Fruit fly (Drosophila melanogaster) whole organism, embryonic: ENCODE data around the gene gpp.
A peak's percentile ranks its signal among the peaks of the same experiment; 100 is the strongest.

Experiments
- Atf-2 ChIP-seq: fragments of 200-800 bp; sonication (Bioruptor generic); optimal IDR thresholded peaks from 2 replicates; lab custom pipeline; 2016; ENCODE audit warnings: missing biosample characterization, missing genetic modification characterization
- CG10147 ChIP-seq: fragments of 200-800 bp; sonication (Bioruptor generic); optimal IDR thresholded peaks from 2 replicates; lab custom pipeline; 2019; ENCODE audit warnings: missing biosample characterization, mild to moderate bottlenecking, missing genetic modification characterization, moderate library complexity
- CG11695 ChIP-seq: fragments of 200-800 bp; sonication (Bioruptor generic); IDR thresholded peaks from 3 replicates; pipeline ENCODE4 v1.3.6; 2022; ENCODE audit warnings: missing biosample characterization, missing genetic modification characterization
- CG11696 ChIP-seq: fragments of 200-800 bp; sonication (Bioruptor generic); IDR thresholded peaks from 2 replicates; pipeline ENCODE4 v1.3.6; 2022; ENCODE audit warnings: missing biosample characterization, missing genetic modification characterization
- CG12236 ChIP-seq: fragments of 200-800 bp; sonication (Bioruptor generic); optimal IDR thresholded peaks from 2 replicates; lab custom pipeline; 2016; ENCODE audit warnings: missing biosample characterization, missing genetic modification characterization
- CG1233 ChIP-seq: fragments of 200-800 bp; sonication (Bioruptor generic); optimal IDR thresholded peaks from 4 replicates; lab custom pipeline; 2018; ENCODE audit warnings: missing biosample characterization, mild to moderate bottlenecking, missing genetic modification characterization
- CG14050 ChIP-seq: fragments of 200-800 bp; sonication (Bioruptor generic); IDR thresholded peaks from 3 replicates; pipeline ENCODE4 v1.3.6; 2022; ENCODE audit warnings: missing biosample characterization, missing genetic modification characterization
- CG17361 ChIP-seq: fragments of 200-800 bp; sonication (Bioruptor generic); IDR thresholded peaks from 3 replicates; pipeline ENCODE4 v1.3.6; 2022; ENCODE audit warnings: missing biosample characterization, missing genetic modification characterization
- CG2116 ChIP-seq: fragments of 200-800 bp; sonication (Bioruptor generic); optimal IDR thresholded peaks from 3 replicates; lab custom pipeline; 2018; ENCODE audit warnings: missing biosample characterization, mild to moderate bottlenecking, missing genetic modification characterization
- CG2202 ChIP-seq: fragments of 200-800 bp; sonication (Bioruptor generic); optimal IDR thresholded peaks from 2 replicates; lab custom pipeline; 2018; ENCODE audit warnings: missing biosample characterization, mild to moderate bottlenecking, missing genetic modification characterization
- CG2678 ChIP-seq: fragments of 200-800 bp; sonication (Bioruptor generic); optimal IDR thresholded peaks from 3 replicates; lab custom pipeline; 2019; ENCODE audit warnings: missing biosample characterization, mild to moderate bottlenecking, missing genetic modification characterization, moderate library complexity
- CG30020 ChIP-seq: fragments of 200-800 bp; optimal IDR thresholded peaks from 2 replicates; lab custom pipeline; 2019; ENCODE audit warnings: missing biosample characterization, mild to moderate bottlenecking, missing genetic modification characterization, moderate library complexity
- CG3065 ChIP-seq: fragments of 200-800 bp; sonication (Bioruptor generic); optimal IDR thresholded peaks from 2 replicates; lab custom pipeline; 2016; ENCODE audit warnings: missing biosample characterization, missing genetic modification characterization
- CG31224 ChIP-seq: fragments of 200-800 bp; sonication (Bioruptor generic); IDR thresholded peaks from 2 replicates; pipeline ENCODE4 v1.3.6; 2022; ENCODE audit warnings: missing biosample characterization, missing genetic modification characterization
- CG32532 ChIP-seq: fragments of 200-800 bp; sonication (Bioruptor generic); IDR thresholded peaks from 2 replicates; pipeline ENCODE4 v1.3.6; 2022; ENCODE audit warnings: missing biosample characterization, missing genetic modification characterization
- CG3281 ChIP-seq: fragments of 200-800 bp; sonication (Bioruptor generic); optimal IDR thresholded peaks from 3 replicates; lab custom pipeline; 2017; ENCODE audit warnings: missing biosample characterization, mild to moderate bottlenecking, missing genetic modification characterization
- CG33557 ChIP-seq: fragments of 200-800 bp; sonication (Bioruptor generic); optimal IDR thresholded peaks from 2 replicates; lab custom pipeline; 2019; ENCODE audit warnings: missing biosample characterization, mild to moderate bottlenecking, missing genetic modification characterization, moderate library complexity
- CG3726 ChIP-seq: fragments of 200-800 bp; sonication (Bioruptor generic); IDR thresholded peaks from 3 replicates; pipeline ENCODE4, ENCODE4 v1.3.6; 2022; ENCODE audit warnings: missing biosample characterization, missing genetic modification characterization
- CG4404 ChIP-seq: fragments of 200-800 bp; sonication (Bioruptor generic); IDR thresholded peaks from 2 replicates; pipeline ENCODE4 v1.3.6; 2022; ENCODE audit warnings: missing biosample characterization, missing genetic modification characterization
- CG4820 ChIP-seq: fragments of 200-800 bp; sonication (Bioruptor generic); optimal IDR thresholded peaks from 3 replicates; lab custom pipeline; 2016; ENCODE audit warnings: missing biosample characterization, missing genetic modification characterization
- CG6689 ChIP-seq: fragments of 200-800 bp; sonication (Bioruptor generic); IDR thresholded peaks from 2 replicates; pipeline ENCODE4 v1.3.6; 2022; ENCODE audit warnings: missing biosample characterization, missing genetic modification characterization
- CG8290 ChIP-seq, 3 experiments: fragments of 200-800 bp; sonication (Bioruptor generic); optimal IDR thresholded peaks; 2 replicates each; lab custom pipeline; 2016 to 2019; ENCODE audit warnings: missing biosample characterization in 3 of 3, missing genetic modification characterization in 3 of 3, mild to moderate bottlenecking in 2 of 3, moderate library complexity in 1 of 3
- Dek ChIP-seq: fragments of 200-800 bp; sonication (Bioruptor generic); optimal IDR thresholded peaks from 3 replicates; lab custom pipeline; 2019; ENCODE audit warnings: missing biosample characterization, mild to moderate bottlenecking, missing genetic modification characterization, moderate library complexity
- Hand ChIP-seq: fragments of 200-800 bp; sonication (Bioruptor generic); optimal IDR thresholded peaks from 2 replicates; lab custom pipeline; 2017; ENCODE audit warnings: mild to moderate bottlenecking, missing biosample characterization, missing genetic modification reagents, missing genetic modification characterization
- HmgZ ChIP-seq: fragments of 200-800 bp; sonication (Bioruptor generic); optimal IDR thresholded peaks from 2 replicates; lab custom pipeline; 2018; ENCODE audit warnings: missing biosample characterization, mild to moderate bottlenecking, missing genetic modification characterization
- Meics ChIP-seq: fragments of 200-800 bp; sonication (Bioruptor generic); optimal IDR thresholded peaks from 2 replicates; lab custom pipeline; 2017; ENCODE audit warnings: missing biosample characterization, mild to moderate bottlenecking, missing genetic modification characterization
- NFAT ChIP-seq: fragments of 200-800 bp; sonication (Bioruptor generic); IDR thresholded peaks from 2 replicates; pipeline ENCODE4 v1.3.6; 2022; ENCODE audit warnings: missing biosample characterization, missing genetic modification characterization
- Optix ChIP-seq: fragments of 200-800 bp; sonication (Bioruptor generic); IDR thresholded peaks from 3 replicates; pipeline ENCODE4 v1.3.6; 2022; ENCODE audit warnings: missing biosample characterization, missing genetic modification characterization
- Rfx ChIP-seq: fragments of 200-800 bp; sonication (Bioruptor generic); IDR thresholded peaks from 2 replicates; pipeline ENCODE4 v1.3.6; 2022; ENCODE audit warnings: missing biosample characterization, missing genetic modification characterization
- Tbp ChIP-seq: fragments of >200 bp; optimal IDR thresholded peaks from 2 replicates; lab custom pipeline; 2018; ENCODE audit warnings: missing biosample characterization, missing genetic modification characterization
- Vsx1 ChIP-seq: fragments of 200-800 bp; sonication (Bioruptor generic); optimal IDR thresholded peaks from 2 replicates; lab custom pipeline; 2017; ENCODE audit warnings: missing biosample characterization, mild to moderate bottlenecking, missing genetic modification characterization, missing genetic modification reagents
- amos ChIP-seq: fragments of 200-800 bp; sonication (Bioruptor generic); IDR thresholded peaks from 2 replicates; pipeline ENCODE4 v1.3.6; 2022; ENCODE audit warnings: missing biosample characterization, missing genetic modification characterization; ENCODE audit not compliant: partially characterized antibody
- bowl ChIP-seq: fragments of 200-800 bp; sonication (Bioruptor generic); IDR thresholded peaks from 2 replicates; pipeline ENCODE4 v1.3.6; 2022; ENCODE audit warnings: missing biosample characterization, missing genetic modification characterization
- btn ChIP-seq: fragments of 200-800 bp; sonication (Bioruptor generic); optimal IDR thresholded peaks from 2 replicates; lab custom pipeline; 2016; ENCODE audit warnings: missing biosample characterization, missing genetic modification characterization
- disco-r ChIP-seq: fragments of 200-800 bp; sonication (Bioruptor generic); optimal IDR thresholded peaks from 2 replicates; lab custom pipeline; 2016; ENCODE audit warnings: missing biosample characterization, missing genetic modification characterization
- dmrt99B ChIP-seq: fragments of 200-800 bp; sonication (Bioruptor generic); optimal IDR thresholded peaks from 2 replicates; lab custom pipeline; 2018; ENCODE audit warnings: missing biosample characterization, mild to moderate bottlenecking, missing genetic modification characterization, moderate library complexity
- ftz-f1 ChIP-seq: fragments of 200-800 bp; sonication (Bioruptor generic); optimal IDR thresholded peaks from 2 replicates; lab custom pipeline; 2016; ENCODE audit warnings: missing biosample characterization, missing genetic modification characterization
- hkb ChIP-seq, 2 experiments: fragments of 200-800 bp in 1 of 2; fragments of >200 bp in 1 of 2; sonication (Bioruptor generic) in 1 of 2; IDR thresholded peaks in 1 of 2; optimal IDR thresholded peaks in 1 of 2; 2 replicates each; pipeline versions ENCODE4 v1.3.6 to Lab custom; 2017 to 2022; ENCODE audit warnings: missing biosample characterization in 1 of 2, missing genetic modification characterization in 1 of 2
- lbe ChIP-seq: fragments of 200-800 bp; sonication (Bioruptor generic); optimal IDR thresholded peaks from 2 replicates; lab custom pipeline; 2016; ENCODE audit warnings: missing biosample characterization, mild to moderate bottlenecking, missing genetic modification characterization
- pnt ChIP-seq: fragments of 200-800 bp; sonication (Bioruptor generic); optimal IDR thresholded peaks from 3 replicates; lab custom pipeline; 2016; ENCODE audit warnings: missing biosample characterization, missing genetic modification characterization
- prd ChIP-seq, 3 experiments: fragments of >200 bp in 2 of 3; fragments of 200-800 bp in 1 of 3; sonication (Bioruptor generic) in 1 of 3; optimal IDR thresholded peaks in 2 of 3; IDR thresholded peaks in 1 of 3; 2 replicates in 2 of 3; 3 replicates in 1 of 3; pipeline versions ENCODE4 v1.3.6 to Lab custom; 2017 to 2022; ENCODE audit warnings: missing biosample characterization in 1 of 3, missing genetic modification characterization in 1 of 3
- salm ChIP-seq: fragments of 200-800 bp; sonication (Bioruptor generic); optimal IDR thresholded peaks from 2 replicates; lab custom pipeline; 2018; ENCODE audit warnings: missing biosample characterization, mild to moderate bottlenecking, missing genetic modification characterization
- sd ChIP-seq: fragments of 200-800 bp; sonication (Bioruptor generic); optimal IDR thresholded peaks from 3 replicates; lab custom pipeline; 2018; ENCODE audit warnings: missing biosample characterization, mild to moderate bottlenecking, missing genetic modification characterization, moderate library complexity
- sim ChIP-seq: fragments of 200-800 bp; sonication (Bioruptor generic); IDR thresholded peaks from 2 replicates; pipeline ENCODE4 v1.3.6; 2022; ENCODE audit warnings: missing biosample characterization, missing genetic modification characterization
- sqz ChIP-seq: fragments of 200-800 bp; sonication (Bioruptor generic); optimal IDR thresholded peaks from 3 replicates; lab custom pipeline; 2018; ENCODE audit warnings: missing biosample characterization, mild to moderate bottlenecking, missing genetic modification characterization
- stwl ChIP-seq: fragments of 200-800 bp; sonication (Bioruptor generic); optimal IDR thresholded peaks from 3 replicates; lab custom pipeline; 2018; ENCODE audit warnings: missing biosample characterization, mild to moderate bottlenecking, missing genetic modification characterization, moderate library complexity
- tgo ChIP-seq: fragments of 200-800 bp; sonication (Bioruptor generic); IDR thresholded peaks from 3 replicates; pipeline ENCODE4 v1.3.6; 2022; ENCODE audit warnings: missing biosample characterization, missing genetic modification characterization
- tna ChIP-seq: fragments of 200-800 bp; sonication (Bioruptor generic); IDR thresholded peaks from 2 replicates; pipeline ENCODE4 v1.3.6; 2022; ENCODE audit warnings: missing biosample characterization, missing genetic modification characterization; ENCODE audit not compliant: partially characterized antibody
- trem ChIP-seq: fragments of 200-800 bp; optimal IDR thresholded peaks from 3 replicates; lab custom pipeline; 2019; ENCODE audit warnings: missing biosample characterization, mild to moderate bottlenecking, missing genetic modification characterization, moderate library complexity

The gpp gene

DNA sequence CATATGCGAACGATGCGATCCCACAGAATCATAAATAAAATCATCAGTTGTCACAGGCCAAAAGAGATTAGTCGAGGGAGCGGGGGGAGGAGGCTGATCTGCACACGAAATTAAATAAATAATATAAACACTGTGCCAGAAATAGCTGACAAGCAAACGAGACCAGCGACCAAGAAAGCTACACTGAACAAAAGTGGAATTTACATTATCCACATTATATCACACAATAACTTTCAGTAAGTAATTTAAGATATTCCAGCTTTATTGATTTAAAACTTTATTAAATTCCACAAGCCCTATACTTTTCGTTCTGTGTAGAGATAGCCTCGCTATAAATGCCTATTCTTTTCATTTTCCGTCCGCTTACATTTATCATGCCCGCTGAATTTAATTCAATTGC lies 2.5 kb upstream of the gpp start (continued):
- peak; percentile 89 for TF ChIP-seq sim (GFP tag; lab: Robert Waterston, UW)
- TF ChIP-seq prd (optimal IDR thresholded peaks at IDR 0.05; lab: Kevin White, UChicago) = no peak
- peak; percentile 90 for TF ChIP-seq prd (GFP tag; IDR thresholded peaks at IDR 0.05; lab: Robert Waterston, UW)
- TF ChIP-seq lbe (GFP tag; lab: Kevin White, UChicago) = peak; percentile 52
- TF ChIP-seq sqz = peak; percentile 49
- TF ChIP-seq pnt (GFP tag; lab: Kevin White, UChicago) = peak; percentile 68
- TF ChIP-seq ftz-f1 = no peak
- peak; percentile 29 for TF ChIP-seq btn (GFP tag; lab: Kevin White, UChicago)
- no peak for TF ChIP-seq amos
- peak; percentile 86 for TF ChIP-seq CG6689 (GFP tag; lab: Robert Waterston, UW)
- TF ChIP-seq CG8290 (GFP tag; optimal IDR thresholded peaks at IDR 0.05; lab: Kevin White, UChicago) = no peak
- TF ChIP-seq CG8290 (tag; optimal IDR thresholded peaks at IDR 0.05; lab: Kevin White, UChicago) = peak in 1 of 2 experiments; percentile 82
- TF ChIP-seq Atf-2 (GFP tag; lab: Kevin White, UChicago) = peak; percentile 18
- TF ChIP-seq CG3281 = peak; percentile 77
- peak; percentile 30 for TF ChIP-seq sd (tag; lab: Kevin White, UChicago)
- TF ChIP-seq CG14050 = peak; percentile 78
- peak; percentile 91 for TF ChIP-seq CG11695 (GFP tag; lab: Robert Waterston, UW)
- TF ChIP-seq CG31224 (GFP tag; lab: Robert Waterston, UW) = peak; percentile 79; the same call in 1 of the 2 replicates
- peak; percentile 1 for TF ChIP-seq CG30020 (tag; lab: Kevin White, UChicago)
- peak; percentile 91 for TF ChIP-seq Rfx (GFP tag; lab: Robert Waterston, UW)
- no peak for TF ChIP-seq tna
- TF ChIP-seq CG2202 (tag; lab: Kevin White, UChicago) = no peak
- TF ChIP-seq CG1233 (GFP tag; lab: Kevin White, UChicago) = peak; percentile 51
- TF ChIP-seq Tbp (GFP tag; lab: Kevin White, UChicago) = no peak
- TF ChIP-seq Meics (GFP tag; lab: Kevin White, UChicago) = peak; percentile 80
- TF ChIP-seq disco-r (GFP tag; lab: Kevin White, UChicago) = peak; percentile 16
- TF ChIP-seq CG4404 (GFP tag; lab: Robert Waterston, UW) = peak; percentile 66
- TF ChIP-seq tgo (GFP tag; lab: Robert Waterston, UW) = peak; percentile 88
- peak; percentile 64 for TF ChIP-seq CG12236
- TF ChIP-seq HmgZ (tag; lab: Kevin White, UChicago) = peak; percentile 67
- peak; percentile 31 for TF ChIP-seq CG2116
- peak; percentile 61 for TF ChIP-seq CG10147 (GFP tag; lab: Kevin White, UChicago)
- TF ChIP-seq Vsx1 (GFP tag; lab: Kevin White, UChicago) = peak; percentile 71
- TF ChIP-seq CG4820 = peak; percentile 73
- TF ChIP-seq hkb (optimal IDR thresholded peaks at IDR 0.05; lab: Kevin White, UChicago) = no peak
- peak; percentile 91 for TF ChIP-seq hkb (GFP tag; IDR thresholded peaks at IDR 0.05; lab: Robert Waterston, UW)
- TF ChIP-seq stwl (tag; lab: Kevin White, UChicago) = peak; percentile 9
- no peak for TF ChIP-seq CG33557 (GFP tag; lab: Kevin White, UChicago)
- peak; percentile 64 for TF ChIP-seq Dek
- TF ChIP-seq CG11696 (GFP tag; lab: Robert Waterston, UW) = peak; percentile 78
- peak; percentile 59 for TF ChIP-seq salm
- TF ChIP-seq Optix = peak; percentile 67; the same call in 1 of the 3 replicates
- TF ChIP-seq CG3726 = no peak; the same call in 2 of the 3 replicates
- TF ChIP-seq CG17361 (GFP tag; lab: Robert Waterston, UW) = peak; percentile 80
- peak; percentile 54 for TF ChIP-seq trem (tag; lab: Kevin White, UChicago)
- TF ChIP-seq CG2678 (tag; lab: Kevin White, UChicago) = peak; percentile 84
- peak; percentile 62; the same call in 1 of the 2 replicates for TF ChIP-seq bowl
- peak; percentile 72 for TF ChIP-seq NFAT (GFP tag; lab: Robert Waterston, UW)
- peak; percentile 87 for TF ChIP-seq dmrt99B (tag; lab: Kevin White, UChicago)
- TF ChIP-seq CG3065 = peak; percentile 33
- no peak for TF ChIP-seq Hand (GFP tag; lab: Kevin White, UChicago)
- peak; percentile 91 for TF ChIP-seq CG32532 (GFP tag; lab: Robert Waterston, UW)
